Fruit fly (Drosophila melanogaster) whole organism, wandering third instar larva: ENCODE measurements around the gene Zip89B.

Experiments
- CrebA ChIP-seq: fragments of 200-800 bp; sonication (Bioruptor generic); optimal IDR thresholded peaks from 2 replicates; lab custom pipeline; 2016; ENCODE audit warnings: missing biosample characterization, mild to moderate bottlenecking, missing genetic modification characterization, borderline replicate concordance
- dmrt93B ChIP-seq: fragments of 200-800 bp; sonication (Bioruptor generic); optimal IDR thresholded peaks from 2 replicates; lab custom pipeline; 2018; ENCODE audit warnings: missing biosample characterization, mild to moderate bottlenecking, missing genetic modification characterization
- foxo ChIP-seq, 2 experiments: fragments of 200-800 bp; sonication (Bioruptor generic); optimal IDR thresholded peaks; 2 replicates in 1 of 2; 3 replicates in 1 of 2; lab custom pipeline; 2016 to 2017; ENCODE audit warnings: missing biosample characterization in 2 of 2, missing genetic modification characterization in 2 of 2
- jim ChIP-seq: fragments of 175-275, 200-325 bp; sonication (Bioruptor generic); optimal IDR thresholded peaks from 2 replicates; lab custom pipeline; 2016; ENCODE audit warnings: missing biosample characterization, mild to moderate bottlenecking, missing genetic modification characterization
- pan ChIP-seq: fragments of >200 bp; optimal IDR thresholded peaks from 2 replicates; lab custom pipeline; 2017

DNA sequence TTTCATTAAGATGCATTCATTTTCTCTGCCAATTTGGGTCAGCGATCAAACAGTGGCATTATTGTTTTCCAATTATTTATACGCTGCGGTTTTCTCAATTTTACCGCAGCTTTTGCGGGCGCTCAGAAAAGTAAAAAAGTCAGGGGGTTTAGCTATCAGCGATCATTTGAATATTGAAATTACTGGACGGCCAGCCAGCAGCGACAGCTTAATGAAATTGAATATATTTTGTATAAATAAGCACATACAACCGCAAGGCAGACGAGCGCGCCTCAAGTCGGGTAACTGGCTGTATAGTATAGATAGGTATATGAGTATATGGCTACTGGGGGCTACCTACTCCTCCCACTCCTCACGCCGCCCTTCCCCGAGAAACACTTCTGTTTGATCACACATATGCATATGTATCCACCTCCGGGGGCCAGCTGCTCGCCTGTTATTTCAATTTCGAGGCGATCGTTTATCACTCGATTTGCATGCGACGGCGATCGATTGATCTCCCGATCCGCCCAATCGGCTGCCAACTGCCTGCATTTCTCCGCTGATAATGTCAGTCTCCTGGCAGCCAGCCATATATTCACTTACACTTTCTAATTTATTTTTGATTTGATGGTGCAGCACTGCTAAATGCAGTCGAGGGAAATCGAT is 50.8 kb downstream of the Zip89B start:
- no peak for TF ChIP-seq CrebA
- TF ChIP-seq dmrt93B (GFP tag; lab: Kevin White, UChicago), result no peak
- no peak for TF ChIP-seq pan (lab: Kevin White, UChicago)
- TF ChIP-seq foxo (GFP tag; optimal IDR thresholded peaks at IDR 0.05; lab: Kevin White, UChicago), result no peak
- TF ChIP-seq jim (GFP tag; lab: Kevin White, UChicago), result no peak
